Worm (Caenorhabditis elegans): ENCODE data around the gene R102.1.

- TF ChIP-seq sox-4 (tag; optimal IDR thresholded peaks at IDR 0.05) (no peak), ceh-8 (GFP tag; optimal IDR thresholded peaks at IDR 0.05) (no peak), unc-62 (GFP tag; optimal IDR thresholded peaks at IDR 0.05) (no peak), dpl-1 (GFP tag; optimal IDR thresholded peaks at IDR 0.05) (peak; percentile 82 to 88 (median 85)), lir-3 (tag; optimal IDR thresholded peaks at IDR 0.05; ENCODE audit: poor library complexity) (peak; percentile 40), lsy-2 (tag; optimal IDR thresholded peaks at IDR 0.05) (peak; percentile 66 to 86), jun-1 (tag; optimal IDR thresholded peaks at IDR 0.05) (peak; percentile 84)
Measured at ce11 chrIV:10697022-10697979, 11.5 kb downstream of the R102.1 start, which contains the start of gene allo-1.

Data from whole organism, L1 larva.